Fruit fly (Drosophila melanogaster) whole organism, embryonic: ENCODE results near the gene PK1-R.
A peak's percentile ranks its signal among the peaks of the same experiment; 100 is the strongest.

Experiments used
- ATbp ChIP-seq: fragments of 200-800 bp; sonication (Bioruptor generic); optimal IDR thresholded peaks from 2 replicates; lab custom pipeline; 2017; ENCODE audit warnings: missing biosample characterization, mild to moderate bottlenecking, missing genetic modification characterization, missing genetic modification reagents
- Atf-2 ChIP-seq: fragments of 200-800 bp; sonication (Bioruptor generic); optimal IDR thresholded peaks from 2 replicates; lab custom pipeline; 2016; ENCODE audit warnings: missing biosample characterization, missing genetic modification characterization
- Atf3 ChIP-seq: fragments of 200-800 bp; sonication (Bioruptor generic); optimal IDR thresholded peaks from 3 replicates; lab custom pipeline; 2016; ENCODE audit warnings: missing biosample characterization, missing genetic modification characterization
- C15 ChIP-seq: fragments of 200-800 bp; sonication (Bioruptor generic); IDR thresholded peaks from 3 replicates; pipeline ENCODE4 v1.3.6; 2022; ENCODE audit warnings: missing biosample characterization, missing genetic modification characterization
- CG1024 ChIP-seq: fragments of 200-800 bp; sonication (Bioruptor generic); IDR thresholded peaks from 2 replicates; pipeline ENCODE4 v1.3.6; 2022; ENCODE audit warnings: missing biosample characterization, missing genetic modification characterization
- CG11093 ChIP-seq: fragments of 200-800 bp; sonication (Bioruptor generic); IDR thresholded peaks from 3 replicates; pipeline ENCODE4 v1.3.6; 2022; ENCODE audit warnings: missing biosample characterization, missing genetic modification characterization
- CG13624 ChIP-seq: fragments of 200-800 bp; sonication (Bioruptor generic); optimal IDR thresholded peaks from 2 replicates; lab custom pipeline; 2016; ENCODE audit warnings: missing biosample characterization, missing genetic modification characterization
- CG14014 ChIP-seq: fragments of 200-800 bp; sonication (Bioruptor generic); IDR thresholded peaks from 2 replicates; pipeline ENCODE4 v1.3.6; 2022; ENCODE audit warnings: missing biosample characterization, missing genetic modification characterization
- CG1603 ChIP-seq: fragments of 200-800 bp; sonication (Bioruptor generic); optimal IDR thresholded peaks from 2 replicates; lab custom pipeline; 2019; ENCODE audit warnings: missing biosample characterization, mild to moderate bottlenecking, missing genetic modification characterization, moderate library complexity
- CG16815 ChIP-seq: fragments of 200-800 bp; sonication (Bioruptor generic); optimal IDR thresholded peaks from 3 replicates; lab custom pipeline; 2017; ENCODE audit warnings: missing biosample characterization, mild to moderate bottlenecking, missing genetic modification characterization
- CG17802 ChIP-seq: fragments of 200-800 bp; sonication (Bioruptor generic); optimal IDR thresholded peaks from 2 replicates; lab custom pipeline; 2018; ENCODE audit warnings: missing biosample characterization, mild to moderate bottlenecking, missing genetic modification characterization, moderate library complexity
- CG2202 ChIP-seq: fragments of 200-800 bp; sonication (Bioruptor generic); optimal IDR thresholded peaks from 2 replicates; lab custom pipeline; 2018; ENCODE audit warnings: missing biosample characterization, mild to moderate bottlenecking, missing genetic modification characterization
- CG4404 ChIP-seq: fragments of 200-800 bp; sonication (Bioruptor generic); IDR thresholded peaks from 2 replicates; pipeline ENCODE4 v1.3.6; 2022; ENCODE audit warnings: missing biosample characterization, missing genetic modification characterization
- CG5180 ChIP-seq: fragments of 200-800 bp; sonication (Bioruptor generic); optimal IDR thresholded peaks from 3 replicates; lab custom pipeline; 2017; ENCODE audit warnings: missing biosample characterization, missing genetic modification characterization, mild to moderate bottlenecking, moderate library complexity, missing genetic modification reagents
- CG5953 ChIP-seq: fragments of 200-800 bp; sonication (Bioruptor generic); IDR thresholded peaks from 2 replicates; pipeline ENCODE4 v1.3.6; 2022; ENCODE audit warnings: missing biosample characterization, missing genetic modification characterization
- CG6254 ChIP-seq: fragments of 200-800 bp; sonication (Bioruptor generic); optimal IDR thresholded peaks from 3 replicates; lab custom pipeline; 2017; ENCODE audit warnings: mild to moderate bottlenecking, missing biosample characterization, missing genetic modification reagents, missing genetic modification characterization
- CG8924 ChIP-seq: fragments of 200-800 bp; optimal IDR thresholded peaks from 3 replicates; lab custom pipeline; 2019; ENCODE audit warnings: missing biosample characterization, mild to moderate bottlenecking, missing genetic modification characterization, moderate library complexity
- CG8944 ChIP-seq: fragments of 200-800 bp; sonication (Bioruptor generic); optimal IDR thresholded peaks from 3 replicates; lab custom pipeline; 2016; ENCODE audit warnings: missing biosample characterization, missing genetic modification characterization
- CG9727 ChIP-seq: fragments of 200-800 bp; sonication (Bioruptor generic); optimal IDR thresholded peaks from 3 replicates; lab custom pipeline; 2017; ENCODE audit warnings: missing biosample characterization, mild to moderate bottlenecking, missing genetic modification characterization
- CG9932 ChIP-seq: fragments of 200-800 bp; sonication (Bioruptor generic); IDR thresholded peaks from 2 replicates; pipeline ENCODE4 v1.3.6; 2022; ENCODE audit warnings: missing biosample characterization, missing genetic modification characterization
- Camta ChIP-seq: fragments of 200-800 bp; sonication (Bioruptor generic); optimal IDR thresholded peaks from 2 replicates; lab custom pipeline; 2016; ENCODE audit warnings: missing biosample characterization, missing genetic modification characterization
- CoRest ChIP-seq: fragments of 200-800 bp; sonication (Bioruptor generic); optimal IDR thresholded peaks from 3 replicates; lab custom pipeline; 2018; ENCODE audit warnings: missing biosample characterization, mild to moderate bottlenecking, missing genetic modification characterization, moderate library complexity
- Dfd ChIP-seq, 2 experiments: fragments of >200 bp; optimal IDR thresholded peaks; 2 replicates each; lab custom pipeline; 2017; ENCODE audit warnings: missing biosample characterization in 2 of 2, missing genetic modification characterization in 2 of 2
- Dip3 ChIP-seq: fragments of 200-800 bp; sonication (Bioruptor generic); optimal IDR thresholded peaks from 3 replicates; lab custom pipeline; 2016; ENCODE audit warnings: missing biosample characterization, missing genetic modification characterization
- Ets97D ChIP-seq: fragments of 200-800 bp; sonication (Bioruptor generic); optimal IDR thresholded peaks from 3 replicates; lab custom pipeline; 2016; ENCODE audit warnings: missing biosample characterization, missing genetic modification characterization
- H15 ChIP-seq: fragments of 200-800 bp; sonication (Bioruptor generic); IDR thresholded peaks from 3 replicates; pipeline ENCODE4 v1.3.6; 2022; ENCODE audit warnings: missing biosample characterization, missing genetic modification characterization
- H2.0 ChIP-seq: fragments of 200-800 bp; sonication (Bioruptor generic); IDR thresholded peaks from 2 replicates; pipeline ENCODE4 v1.3.6; 2022; ENCODE audit warnings: missing biosample characterization, missing genetic modification characterization
- HLH4C ChIP-seq: fragments of 200-800 bp; sonication (Bioruptor generic); IDR thresholded peaks from 3 replicates; pipeline ENCODE4 v1.3.6; 2022; ENCODE audit warnings: missing biosample characterization, missing genetic modification characterization; ENCODE audit not compliant: partially characterized antibody
- Hmx ChIP-seq: fragments of 200-800 bp; sonication (Bioruptor generic); optimal IDR thresholded peaks from 2 replicates; lab custom pipeline; 2016; ENCODE audit warnings: missing biosample characterization, missing genetic modification characterization
- Hr3 ChIP-seq: fragments of 200-800 bp; sonication (Bioruptor generic); optimal IDR thresholded peaks from 3 replicates; lab custom pipeline; 2016; ENCODE audit warnings: missing biosample characterization, missing genetic modification characterization
- Meics ChIP-seq: fragments of 200-800 bp; sonication (Bioruptor generic); optimal IDR thresholded peaks from 2 replicates; lab custom pipeline; 2017; ENCODE audit warnings: missing biosample characterization, mild to moderate bottlenecking, missing genetic modification characterization
- Mes4 ChIP-seq: fragments of 200-800 bp; sonication (Bioruptor generic); optimal IDR thresholded peaks from 2 replicates; lab custom pipeline; 2016; ENCODE audit warnings: missing biosample characterization, missing genetic modification characterization
- Mrtf ChIP-seq: fragments of 200-800 bp; sonication (Bioruptor generic); IDR thresholded peaks from 3 replicates; pipeline ENCODE4 v1.3.6; 2022; ENCODE audit warnings: missing biosample characterization, missing genetic modification characterization
- Ravus ChIP-seq: fragments of 200-800 bp; sonication (Bioruptor generic); IDR thresholded peaks from 2 replicates; pipeline ENCODE4 v1.3.6; 2022; ENCODE audit warnings: missing biosample characterization, missing genetic modification characterization
- Spps ChIP-seq: fragments of 200-800 bp; sonication (Bioruptor generic); optimal IDR thresholded peaks from 2 replicates; lab custom pipeline; 2018; ENCODE audit warnings: missing biosample characterization, mild to moderate bottlenecking, missing genetic modification characterization
- ab ChIP-seq: fragments of 200-800 bp; sonication (Bioruptor generic); optimal IDR thresholded peaks from 2 replicates; lab custom pipeline; 2016; ENCODE audit warnings: missing biosample characterization, missing genetic modification characterization
- ash1 ChIP-seq: fragments of 200-800 bp; sonication (Bioruptor generic); optimal IDR thresholded peaks from 2 replicates; lab custom pipeline; 2018; ENCODE audit warnings: missing biosample characterization, mild to moderate bottlenecking, missing genetic modification characterization
- ato ChIP-seq: fragments of 200-800 bp; sonication (Bioruptor generic); IDR thresholded peaks from 2 replicates; pipeline ENCODE4 v1.3.6; 2022; ENCODE audit warnings: missing biosample characterization, missing genetic modification characterization; ENCODE audit not compliant: partially characterized antibody
- cad ChIP-seq: fragments of >200 bp; optimal IDR thresholded peaks from 2 replicates; lab custom pipeline; 2017; ENCODE audit warnings: missing biosample characterization, missing genetic modification characterization
- chn ChIP-seq: fragments of 200-800 bp; sonication (Bioruptor generic); optimal IDR thresholded peaks from 2 replicates; lab custom pipeline; 2016; ENCODE audit warnings: missing biosample characterization, missing genetic modification characterization
- danr ChIP-seq: fragments of 200-800 bp; sonication (Bioruptor generic); IDR thresholded peaks from 2 replicates; pipeline ENCODE4 v1.3.6; 2022; ENCODE audit warnings: missing biosample characterization, missing genetic modification characterization
- dati ChIP-seq: fragments of 200-800 bp; sonication (Bioruptor generic); IDR thresholded peaks from 2 replicates; pipeline ENCODE4 v1.3.6; 2022; ENCODE audit warnings: missing biosample characterization, missing genetic modification characterization
- dysf ChIP-seq: fragments of 200-800 bp; sonication (Bioruptor generic); IDR thresholded peaks from 3 replicates; pipeline ENCODE4 v1.3.6; 2022; ENCODE audit warnings: missing biosample characterization, missing genetic modification characterization
- insv ChIP-seq, 2 experiments: fragments of 200-800 bp; sonication (Bioruptor generic); optimal IDR thresholded peaks; 3 replicates each; lab custom pipeline; 2016 to 2018; ENCODE audit warnings: missing biosample characterization in 2 of 2, missing genetic modification characterization in 2 of 2
- kay ChIP-seq: fragments of 200-800 bp; sonication (Bioruptor generic); optimal IDR thresholded peaks from 2 replicates; lab custom pipeline; 2016; ENCODE audit warnings: missing biosample characterization, missing genetic modification characterization
- lola ChIP-seq, 3 experiments: fragments of >200 bp in 2 of 3; fragments of 200-800 bp in 1 of 3; sonication (Bioruptor generic) in 1 of 3; optimal IDR thresholded peaks; 2 replicates each; lab custom pipeline; 2017 to 2019; ENCODE audit warnings: missing biosample characterization in 3 of 3, missing genetic modification characterization in 3 of 3, mild to moderate bottlenecking in 1 of 3, moderate library complexity in 1 of 3
- org-1 ChIP-seq: fragments of 200-800 bp; sonication (Bioruptor generic); optimal IDR thresholded peaks from 2 replicates; lab custom pipeline; 2017; ENCODE audit warnings: missing biosample characterization, missing genetic modification characterization
- repo ChIP-seq: fragments of 200-800 bp; sonication (Bioruptor generic); optimal IDR thresholded peaks from 2 replicates; lab custom pipeline; 2016; ENCODE audit warnings: missing biosample characterization, missing genetic modification characterization
- sens ChIP-seq: fragments of 200-800 bp; sonication (Bioruptor generic); peaks from one replicate; lab custom pipeline; 2016; ENCODE audit warnings: missing biosample characterization, missing genetic modification characterization
- usp ChIP-seq: fragments of >200 bp; optimal IDR thresholded peaks from 2 replicates; lab custom pipeline; 2017; ENCODE audit warnings: missing biosample characterization, missing genetic modification characterization

Gene PK1-R

DNA sequence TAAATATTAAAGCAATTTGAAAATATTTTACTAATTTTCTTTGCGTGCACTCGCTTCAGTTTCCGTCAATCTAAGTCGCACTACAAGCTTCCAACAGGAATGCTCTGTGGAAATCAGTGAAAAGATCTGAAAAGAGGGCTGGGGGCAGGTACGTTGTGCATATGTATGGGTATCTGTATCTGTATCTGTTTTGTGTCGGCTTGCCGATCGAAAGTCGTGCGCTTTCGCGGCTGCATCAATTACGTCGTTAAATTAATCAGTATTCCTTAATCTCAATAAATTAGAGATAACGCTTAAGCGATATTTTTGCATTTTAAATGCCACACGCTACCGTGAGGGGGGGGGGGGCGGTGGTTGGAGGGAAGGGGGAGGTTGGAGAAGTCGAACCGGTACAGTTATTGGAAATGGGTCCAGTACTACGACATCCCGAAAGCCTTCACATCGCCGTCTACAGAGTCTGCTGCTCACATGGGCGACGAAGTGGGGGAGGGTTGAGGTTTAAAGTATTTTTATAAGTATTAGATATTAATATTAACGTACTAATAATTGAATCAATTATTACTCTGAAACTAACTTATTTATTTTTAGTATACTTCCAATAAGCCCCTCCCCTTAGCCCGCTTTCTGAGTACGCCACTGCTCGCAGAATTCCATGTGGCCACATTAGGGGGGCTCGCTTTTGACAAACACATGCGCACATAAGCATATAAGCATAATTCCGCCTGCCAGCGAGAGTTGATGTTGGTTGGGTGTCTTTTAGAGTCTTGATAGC, 49.7 kb downstream of the PK1-R start (continued):
- TF ChIP-seq insv (GFP tag; optimal IDR thresholded peaks at IDR 0.05; lab: Kevin White, UChicago) (peak in 1 of 2 experiments; percentile 59), H2.0 (GFP tag; lab: Robert Waterston, UW) (peak; percentile 98), lola (GFP tag; optimal IDR thresholded peaks at IDR 0.05; lab: Kevin White, UChicago) (peak in 1 of 3 experiments; percentile 77), ato (GFP tag; lab: Robert Waterston, UW) (no peak), ash1 (GFP tag; lab: Kevin White, UChicago) (peak; percentile 89), dysf (GFP tag; lab: Robert Waterston, UW) (peak; percentile 99), Atf-2 (GFP tag; lab: Kevin White, UChicago) (peak; percentile 58), HLH4C (GFP tag; lab: Robert Waterston, UW) (no peak), usp (GFP tag; lab: Kevin White, UChicago) (no peak), danr (GFP tag; lab: Robert Waterston, UW) (peak; percentile 96), repo (GFP tag; lab: Kevin White, UChicago) (peak; percentile 59), dati (GFP tag; lab: Robert Waterston, UW) (peak; percentile 91), CG5180 (GFP tag; lab: Kevin White, UChicago) (peak; percentile 89), Atf3 (GFP tag; lab: Kevin White, UChicago) (peak; percentile 23), CG4404 (GFP tag; lab: Robert Waterston, UW) (peak; percentile 94), Hr3 (GFP tag; lab: Kevin White, UChicago) (peak; percentile 97), CG6254 (GFP tag; lab: Kevin White, UChicago) (peak; percentile 90), CG9932 (GFP tag; lab: Robert Waterston, UW) (peak; percentile 100), CG1024 (GFP tag; lab: Robert Waterston, UW) (peak; percentile 92), CG1603 (tag; lab: Kevin White, UChicago) (peak; percentile 93), CG13624 (GFP tag; lab: Kevin White, UChicago) (peak; percentile 73), ATbp (peak; percentile 96), CG17802 (tag; lab: Kevin White, UChicago) (peak; percentile 76), CG14014 (peak; percentile 98), CG2202 (peak; percentile 83), H15 (GFP tag; lab: Robert Waterston, UW) (peak; percentile 98), CG5953 (GFP tag; lab: Robert Waterston, UW) (peak; percentile 96), CoRest (peak; percentile 97), CG11093 (peak; percentile 97), kay (GFP tag; lab: Kevin White, UChicago) (peak; percentile 91), CG8924 (tag; lab: Kevin White, UChicago) (peak; percentile 98), Ravus (peak; percentile 96), cad (GFP tag; lab: Kevin White, UChicago) (no peak), Camta (peak; percentile 58), Hmx (peak; percentile 61), Dfd (GFP tag; optimal IDR thresholded peaks at IDR 0.05; lab: Kevin White, UChicago) (no peak), Dip3 (peak; percentile 88), Mes4 (GFP tag; lab: Kevin White, UChicago) (peak; percentile 38), CG8944 (GFP tag; lab: Kevin White, UChicago) (peak; percentile 72), chn (peak; percentile 75), Meics (peak; percentile 98), org-1 (GFP tag; lab: Kevin White, UChicago) (peak; percentile 91), Mrtf (peak; percentile 97), Ets97D (GFP tag; lab: Kevin White, UChicago) (peak; percentile 57), Spps (peak; percentile 55), CG16815 (GFP tag; lab: Kevin White, UChicago) (peak; percentile 93), C15 (peak; percentile 97), ab (GFP tag; lab: Kevin White, UChicago) (peak; percentile 67), CG9727 (peak; percentile 95), sens (GFP tag; lab: Kevin White, UChicago) (peak; percentile 96)
